Worm (Caenorhabditis elegans) whole organism, L4 larva: ENCODE data around the gene gln-5.

ENCODE experiments used
- F44E2.7 ChIP-seq: fragments of 200-800 bp; sonication (Bioruptor generic); IDR thresholded peaks from 2 replicates; pipeline ENCODE4 v2.1.2; 2022; ENCODE audit warnings: missing genetic modification characterization, missing compliant biosample characterization
- daf-12 ChIP-seq: fragments of 150-350 bp; optimal IDR thresholded peaks from 2 replicates; lab custom pipeline; 2014; ENCODE audit warnings: missing biosample characterization, missing genetic modification reagents, missing genetic modification characterization
- gei-8 ChIP-seq: fragments of 200-800 bp; sonication (Bioruptor generic); optimal IDR thresholded peaks from 2 replicates; lab custom pipeline; 2018; ENCODE audit warnings: mild to moderate bottlenecking, missing genetic modification characterization, missing compliant biosample characterization
- jun-1 ChIP-seq: fragments of 150-350 bp; optimal IDR thresholded peaks from 2 replicates; lab custom pipeline; 2014; ENCODE audit warnings: missing biosample characterization, missing genetic modification reagents, missing genetic modification characterization
- lin-15B ChIP-seq: fragments of 150-350 bp; sonication (generic microtip); optimal IDR thresholded peaks from 3 replicates; lab custom pipeline; 2014; ENCODE audit warnings: missing biosample characterization, missing genetic modification characterization
- lsy-2 ChIP-seq, 2 experiments: fragments of 150-350 bp in 1 of 2; sonication (generic microtip) in 1 of 2; optimal IDR thresholded peaks; 2 replicates each; lab custom pipeline; 2014 to 2017; ENCODE audit warnings: missing biosample characterization in 2 of 2, missing genetic modification characterization in 2 of 2
- nhr-237 ChIP-seq: sonication (generic microtip); optimal IDR thresholded peaks from 2 replicates; lab custom pipeline; 2017; ENCODE audit warnings: missing biosample characterization, missing genetic modification characterization
- nhr-25 ChIP-seq: sonication (generic microtip); optimal IDR thresholded peaks from 2 replicates; lab custom pipeline; 2017; ENCODE audit warnings: missing genetic modification characterization, mild to moderate bottlenecking, missing compliant biosample characterization, antibody characterized with exemption, moderate library complexity, borderline replicate concordance; ENCODE audit not compliant: insufficient read depth
- nhr-28 ChIP-seq: fragments of 150-350 bp; optimal IDR thresholded peaks from 2 replicates; lab custom pipeline; 2014; ENCODE audit warnings: missing biosample characterization, missing genetic modification characterization
- pqm-1 ChIP-seq: sonication (generic microtip); optimal IDR thresholded peaks from 2 replicates; lab custom pipeline; 2017; ENCODE audit warnings: missing biosample characterization, missing genetic modification characterization
- snpc-4 ChIP-seq: fragments of 150-350 bp; optimal IDR thresholded peaks from 2 replicates; lab custom pipeline; 2014; ENCODE audit warnings: missing biosample characterization, missing genetic modification characterization
- unc-39 ChIP-seq: sonication (generic microtip); optimal IDR thresholded peaks from 2 replicates; lab custom pipeline; 2017; ENCODE audit warnings: missing biosample characterization, missing genetic modification characterization
- unc-62 ChIP-seq, 3 experiments: fragments of 150-350 bp in 1 of 3; sonication (generic microtip); optimal IDR thresholded peaks in 2 of 3; peaks in 1 of 3; 1 replicate in 1 of 3; 2 replicates in 2 of 3; lab custom pipeline; 2014 to 2017; ENCODE audit warnings: missing biosample characterization in 3 of 3, missing genetic modification characterization in 3 of 3, missing genetic modification reagents in 3 of 3, missing genotype in 1 of 3

DNA sequence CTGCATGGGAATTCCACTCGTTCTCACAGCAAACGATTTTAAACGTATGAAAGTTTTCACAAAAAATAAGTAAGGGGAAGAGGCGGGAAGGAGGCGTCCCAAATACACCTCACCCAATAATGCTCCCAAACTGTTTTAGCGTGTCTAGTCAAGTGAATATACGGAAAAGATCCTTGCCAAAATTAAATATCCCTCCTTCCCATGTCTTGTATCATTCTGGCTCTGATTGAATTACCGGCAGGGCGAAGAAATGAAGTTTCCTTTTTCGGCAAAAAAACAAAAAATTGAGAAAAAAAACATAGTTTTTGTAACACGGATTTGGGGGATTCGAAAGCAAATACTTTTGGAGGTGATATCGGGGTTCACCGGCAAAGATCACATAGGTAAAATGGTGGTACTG, 34.5 kb downstream of the gln-5 start:
- TF ChIP-seq unc-62 (GFP tag; optimal IDR thresholded peaks at IDR 0.05 in 1 of 2; lab: Kevin White, UChicago) (no peak), unc-62 (tag; optimal IDR thresholded peaks at IDR 0.05; lab: Kevin White, UChicago) (no peak), lsy-2 (tag; optimal IDR thresholded peaks at IDR 0.05; lab: Kevin White, UChicago) (no peak), jun-1 (tag; lab: Kevin White, UChicago) (no peak), snpc-4 (tag; lab: Kevin White, UChicago) (no peak), nhr-237 (tag; lab: Kevin White, UChicago) (no peak), nhr-25 (no peak), F44E2.7 (no peak), pqm-1 (no peak), unc-39 (tag; lab: Kevin White, UChicago) (no peak), lin-15B (tag; lab: Kevin White, UChicago) (no peak), daf-12 (tag; lab: Kevin White, UChicago) (no peak), gei-8 (GFP tag; lab: Kevin White, UChicago) (no peak), nhr-28 (tag; lab: Kevin White, UChicago) (no peak)
